Worm (Caenorhabditis elegans): ENCODE measurements around the gene Y119D3B.21.

The Y119D3B.21 gene

DNA sequence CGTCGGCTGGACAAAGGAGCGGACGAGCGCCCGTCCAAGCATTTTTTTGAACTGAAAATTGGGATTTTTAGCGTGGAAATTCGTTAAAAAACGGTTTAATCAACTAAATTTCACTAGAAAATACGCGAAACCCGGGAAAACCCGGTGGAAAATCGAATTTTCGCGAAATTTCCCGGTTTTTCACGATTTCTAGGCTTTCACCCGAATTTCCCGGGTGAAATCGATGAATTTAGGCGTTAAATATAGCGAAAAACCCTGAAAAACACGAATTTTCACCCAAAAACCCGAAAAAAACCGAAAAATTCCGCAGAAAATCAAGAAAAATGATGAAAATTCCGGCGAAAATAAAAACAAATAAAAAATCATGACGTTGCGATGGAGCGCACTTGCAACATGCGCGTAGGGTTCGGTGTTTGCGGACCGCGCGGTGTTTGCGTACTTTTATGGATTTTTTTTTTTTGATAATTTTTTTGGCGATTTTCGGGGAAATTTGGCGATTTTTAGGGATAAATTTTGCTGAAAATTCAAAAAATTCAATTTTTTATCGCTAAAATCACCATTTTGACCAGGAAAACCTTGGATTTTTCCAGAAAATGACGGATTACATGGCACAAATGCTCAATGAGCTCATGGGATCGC is 12.7 kb upstream of the Y119D3B.21 start, which contains the start of the genes mrpl-45 and Y119D3B.12 (continued):
- TF ChIP-seq lin-26 (GFP tag; IDR thresholded peaks at IDR 0.05) (no peak), snpc-1.3 (tag; optimal IDR thresholded peaks at IDR 0.05; ENCODE audit: insufficient read depth) (peak; percentile 63), tlf-1 (GFP tag; optimal IDR thresholded peaks at IDR 0.05) (peak; percentile 17), hmg-20 (GFP tag; IDR thresholded peaks at IDR 0.05) (no peak), xnd-1 (tag; optimal IDR thresholded peaks at IDR 0.05) (no peak), ztf-18 (tag; optimal IDR thresholded peaks at IDR 0.05) (no peak), nfya-1 (tag; optimal IDR thresholded peaks at IDR 0.05; ENCODE audit: borderline replicate concordance, insufficient read depth) (no peak), sdz-38 (tag; optimal IDR thresholded peaks at IDR 0.05) (no peak), ceh-40 (GFP tag; IDR thresholded peaks at IDR 0.05) (no peak), let-607 (tag; optimal IDR thresholded peaks at IDR 0.05) (no peak), nhr-80 (tag; optimal IDR thresholded peaks at IDR 0.05) (peak; percentile 11), lin-35 (GFP tag; optimal IDR thresholded peaks at IDR 0.05) (peak in 1 of 3 experiments; percentile 71), rpc-1 (optimal IDR thresholded peaks at IDR 0.05) (no peak), rpc-1 (tag; optimal IDR thresholded peaks at IDR 0.05) (no peak), mes-4 (tag; optimal IDR thresholded peaks at IDR 0.05) (no peak), atf-7 (tag; optimal IDR thresholded peaks at IDR 0.05) (no peak), die-1 (tag; optimal IDR thresholded peaks at IDR 0.05) (no peak), B0261.1 (tag; optimal IDR thresholded peaks at IDR 0.05) (no peak), F39B2.1 (GFP tag; IDR thresholded peaks at IDR 0.05) (no peak), lir-1 (GFP tag; conservative IDR thresholded peaks at IDR 0.05) (0 out of 2 replicates have a peak, but pooled peaks have one; percentile 15), pbrm-1 (GFP tag; IDR thresholded peaks at IDR 0.05) (peak; percentile 23; the same call in 1 of the 2 replicates), hmg-1.2 (GFP tag; IDR thresholded peaks at IDR 0.05) (peak; percentile 56), B0336.3 (GFP tag; IDR thresholded peaks at IDR 0.05) (0 out of 2 replicates have a peak, but pooled peaks have one; percentile 49), B0035.1 (tag; optimal IDR thresholded peaks at IDR 0.05) (no peak), rcor-1 (GFP tag; IDR thresholded peaks at IDR 0.05) (peak; percentile 42), ekl-4 (GFP tag; IDR thresholded peaks at IDR 0.05) (0 out of 2 replicates have a peak, but pooled peaks have one; percentile 55), attf-6 (GFP tag; IDR thresholded peaks at IDR 0.05) (no peak), lsl-1 (GFP tag; optimal IDR thresholded peaks at IDR 0.05) (peak; percentile 52), ztf-25 (GFP tag; IDR thresholded peaks at IDR 0.05) (no peak), ets-4 (GFP tag; optimal IDR thresholded peaks at IDR 0.05) (no peak), T26A5.8 (tag; optimal IDR thresholded peaks at IDR 0.05) (no peak), aptf-3 (GFP tag; IDR thresholded peaks at IDR 0.05) (no peak), let-526 (GFP tag; IDR thresholded peaks at IDR 0.05) (no peak), sea-2 (GFP tag; IDR thresholded peaks at IDR 0.05) (no peak), ztf-28 (GFP tag; IDR thresholded peaks at IDR 0.05) (peak; percentile 15; the same call in 1 of the 2 replicates), nfya-2 (GFP tag; IDR thresholded peaks at IDR 0.05) (no peak), ceh-58 (GFP tag; IDR thresholded peaks at IDR 0.05) (no peak), tbx-9 (tag; optimal IDR thresholded peaks at IDR 0.05; ENCODE audit: borderline replicate concordance) (no peak), madf-6 (GFP tag; IDR thresholded peaks at IDR 0.05) (peak; percentile 52; the same call in 1 of the 2 replicates), lsy-27 (tag; optimal IDR thresholded peaks at IDR 0.05; ENCODE audit: borderline replicate concordance, insufficient read depth) (no peak)

Measured in whole organism, young adult.